Worm (Caenorhabditis elegans): ENCODE results near the gene fbxa-214.
A peak's percentile ranks its signal among the peaks of the same experiment; 100 is the strongest.

DNA sequence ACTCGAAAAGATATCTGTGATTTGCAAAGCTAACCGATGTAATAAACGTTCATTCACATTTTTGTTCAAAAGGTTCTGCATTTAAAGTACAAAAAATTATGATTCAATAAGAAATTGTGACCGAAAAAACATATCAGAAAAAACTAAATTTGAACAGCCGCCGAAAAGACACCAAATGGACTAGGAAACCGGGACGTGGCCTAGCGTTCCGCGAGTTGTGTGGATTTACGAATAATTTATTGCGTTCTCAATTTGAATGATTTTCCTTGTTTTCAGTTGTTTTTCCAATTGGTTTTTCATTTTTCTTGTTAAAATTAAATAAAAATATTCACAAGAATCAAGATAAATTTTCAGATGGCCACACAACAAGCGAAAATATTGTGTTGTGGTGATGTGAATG lies 37.6 kb upstream of the fbxa-214 start, which contains the start of gene cwf-19L1:
- TF ChIP-seq php-3 (GFP tag; IDR thresholded peaks at IDR 0.05) = 0 out of 2 replicates have a peak, but pooled peaks have one; percentile 7
- TF ChIP-seq hif-1 (tag; optimal IDR thresholded peaks at IDR 0.05) = peak in 1 of 2 experiments; percentile 74
- TF ChIP-seq unc-62 (GFP tag; optimal IDR thresholded peaks at IDR 0.05 in 1 of 2) = no peak
- TF ChIP-seq unc-62 (tag; optimal IDR thresholded peaks at IDR 0.05) = no peak
- no peak for TF ChIP-seq fos-1 (tag; optimal IDR thresholded peaks at IDR 0.05)
- TF ChIP-seq skn-1 (tag; optimal IDR thresholded peaks at IDR 0.05) = no peak
- no peak for TF ChIP-seq aha-1 (tag)
- TF ChIP-seq dpl-1 (GFP tag; optimal IDR thresholded peaks at IDR 0.05) = peak; percentile 93
- no peak for TF ChIP-seq egl-27 (tag; optimal IDR thresholded peaks at IDR 0.05)
- no peak for TF ChIP-seq nhr-11 (tag; optimal IDR thresholded peaks at IDR 0.05)
- TF ChIP-seq pqm-1 (tag; optimal IDR thresholded peaks at IDR 0.05) = no peak

Data from whole organism, L4 larva.